Worm (Caenorhabditis elegans): ENCODE measurements around the gene F26F4.2.

F26F4.2 gene

DNA sequence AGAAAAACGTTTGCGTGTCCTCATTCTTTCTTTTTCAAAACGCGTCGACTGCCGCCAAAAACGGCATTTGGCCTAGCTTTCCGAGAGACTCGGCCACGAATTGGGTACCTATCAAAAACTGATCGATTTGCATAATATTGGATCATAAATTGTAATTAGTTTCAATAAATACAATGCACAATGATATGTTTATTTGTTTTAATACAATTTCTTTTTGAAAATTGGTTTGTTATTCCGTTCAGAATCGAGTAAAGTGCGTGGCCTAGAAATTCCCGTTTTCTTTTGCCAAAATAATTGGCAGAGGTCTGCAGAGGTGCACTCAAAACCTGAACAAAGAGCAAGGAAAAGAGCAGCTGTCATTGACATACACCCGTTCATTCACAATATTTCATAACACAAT lies 5.7 kb upstream of the F26F4.2 start, which contains the start of gene F26F4.8:
TSS of gene F26F4.8 (minus strand) at position 69 of the 400 bp plus-strand sequence.
- peak; percentile 51 for TF ChIP-seq ref-2 (tag; optimal IDR thresholded peaks at IDR 0.05)
- peak; percentile 75 for TF ChIP-seq zip-5 (tag; optimal IDR thresholded peaks at IDR 0.05)
- peak; percentile 85 for TF ChIP-seq tbx-7 (tag; optimal IDR thresholded peaks at IDR 0.05)
- TF ChIP-seq ceh-19 (GFP tag; optimal IDR thresholded peaks at IDR 0.05) = no peak
- TF ChIP-seq unc-55 (GFP tag; optimal IDR thresholded peaks at IDR 0.05) = no peak
- peak; percentile 54 for TF ChIP-seq sdc-2 (tag; optimal IDR thresholded peaks at IDR 0.05)
- TF ChIP-seq C08G9.2 (tag; optimal IDR thresholded peaks at IDR 0.05) = peak; percentile 90
- TF ChIP-seq ama-1 (optimal IDR thresholded peaks at IDR 0.05) = no peak
- TF ChIP-seq T23F11.4 (GFP tag; optimal IDR thresholded peaks at IDR 0.05) = no peak
- TF ChIP-seq unc-86 (tag; optimal IDR thresholded peaks at IDR 0.05) = peak; percentile 10
- TF ChIP-seq ceh-34 (tag; optimal IDR thresholded peaks at IDR 0.05) = peak; percentile 15
- TF ChIP-seq tbx-2 (tag; optimal IDR thresholded peaks at IDR 0.05) = peak; percentile 85
- no peak for TF ChIP-seq fkh-10 (GFP tag; optimal IDR thresholded peaks at IDR 0.05)
- TF ChIP-seq eyg-1 (tag; optimal IDR thresholded peaks at IDR 0.05) = peak; percentile 7
- TF ChIP-seq ahr-1 (tag; optimal IDR thresholded peaks at IDR 0.05) = peak; percentile 24
- TF ChIP-seq ceh-31 (tag; optimal IDR thresholded peaks at IDR 0.05) = peak; percentile 92
- peak; percentile 51 for TF ChIP-seq fax-1 (tag; optimal IDR thresholded peaks at IDR 0.05)
- TF ChIP-seq ceh-45 (GFP tag; IDR thresholded peaks at IDR 0.05) = no peak
- TF ChIP-seq ztf-16 (tag; optimal IDR thresholded peaks at IDR 0.05) = peak; percentile 1
- TF ChIP-seq npax-4 (tag; optimal IDR thresholded peaks at IDR 0.05) = no peak
- TF ChIP-seq ttx-3 (tag; optimal IDR thresholded peaks at IDR 0.05) = no peak
- no peak for TF ChIP-seq madf-2 (tag; optimal IDR thresholded peaks at IDR 0.05)
- TF ChIP-seq lim-6 (tag; optimal IDR thresholded peaks at IDR 0.05) = peak; percentile 43
- TF ChIP-seq ceh-2 (tag; optimal IDR thresholded peaks at IDR 0.05) = peak; percentile 93
- TF ChIP-seq F13H6.1 (tag; optimal IDR thresholded peaks at IDR 0.05) = peak; percentile 37
- peak; percentile 6 for TF ChIP-seq ceh-18 (tag; optimal IDR thresholded peaks at IDR 0.05)
- no peak for TF ChIP-seq elt-4 (tag; optimal IDR thresholded peaks at IDR 0.05)
- peak; percentile 14 for TF ChIP-seq ceh-14 (tag; optimal IDR thresholded peaks at IDR 0.05)
- no peak for TF ChIP-seq pax-1 (tag; optimal IDR thresholded peaks at IDR 0.05)
- no peak for TF ChIP-seq pqm-1 (tag; optimal IDR thresholded peaks at IDR 0.05)
- TF ChIP-seq nfya-1 (tag; optimal IDR thresholded peaks at IDR 0.05) = no peak
- no peak for TF ChIP-seq hlh-13 (GFP tag; optimal IDR thresholded peaks at IDR 0.05)
- TF ChIP-seq dve-1 (tag; optimal IDR thresholded peaks at IDR 0.05) = no peak
- TF ChIP-seq nhr-11 (tag; optimal IDR thresholded peaks at IDR 0.05) = no peak
- TF ChIP-seq ceh-24 (tag; optimal IDR thresholded peaks at IDR 0.05) = no peak
- no peak for TF ChIP-seq nhr-232 (tag; optimal IDR thresholded peaks at IDR 0.05)
- no peak for TF ChIP-seq hlh-15 (tag; optimal IDR thresholded peaks at IDR 0.05)
- no peak for TF ChIP-seq dmd-4 (tag; optimal IDR thresholded peaks at IDR 0.05; ENCODE audit: borderline replicate concordance)
- TF ChIP-seq hlh-8 (tag; optimal IDR thresholded peaks at IDR 0.05) = peak; percentile 89
- TF ChIP-seq mec-3 (tag; optimal IDR thresholded peaks at IDR 0.05; ENCODE audit: borderline replicate concordance) = peak; percentile 79
- TF ChIP-seq hlh-6 (tag; optimal IDR thresholded peaks at IDR 0.05) = no peak
- TF ChIP-seq syd-9 (tag; optimal IDR thresholded peaks at IDR 0.05) = no peak
- TF ChIP-seq fkh-6 (tag; optimal IDR thresholded peaks at IDR 0.05) = peak; percentile 40
- no peak for TF ChIP-seq sox-4 (tag; optimal IDR thresholded peaks at IDR 0.05)
- peak; percentile 62 for TF ChIP-seq elt-2 (tag; optimal IDR thresholded peaks at IDR 0.05)
- peak; percentile 20 for TF ChIP-seq unc-42 (tag; optimal IDR thresholded peaks at IDR 0.05)
- no peak for TF ChIP-seq ceh-9 (tag; optimal IDR thresholded peaks at IDR 0.05)
- no peak for TF ChIP-seq pros-1 (tag; optimal IDR thresholded peaks at IDR 0.05)
- peak; percentile 88 for TF ChIP-seq ets-4 (tag; optimal IDR thresholded peaks at IDR 0.05)
- peak; percentile 46 for TF ChIP-seq rnt-1 (tag; optimal IDR thresholded peaks at IDR 0.05)
- TF ChIP-seq pha-4 (tag; optimal IDR thresholded peaks at IDR 0.05) = no peak
